Worm (Caenorhabditis elegans): Measurements from ENCODE around the gene Y53F4B.39.

Y53F4B.39 gene

ce11 chrII:15076778-15077435, 33.0 kb upstream of the Y53F4B.39 start, which contains the start of gene Y53F4B.19 (continued):
- no peak for TF ChIP-seq nfyb-1 (GFP tag; IDR thresholded peaks at IDR 0.05)
- TF ChIP-seq rcor-1 (GFP tag; IDR thresholded peaks at IDR 0.05): peak; percentile 62; the same call in 1 of the 2 replicates
- TF ChIP-seq ceh-91 (GFP tag; IDR thresholded peaks at IDR 0.05): peak; percentile 77
- peak; percentile 69 for TF ChIP-seq snpc-1.3 (tag; optimal IDR thresholded peaks at IDR 0.05; ENCODE audit: insufficient read depth)
- no peak for TF ChIP-seq ztf-25 (GFP tag; IDR thresholded peaks at IDR 0.05)

ce11 chrII:15080535-15080934, 29.4 kb upstream of the Y53F4B.39 start:
- TF ChIP-seq ceh-27 (GFP tag; optimal IDR thresholded peaks at IDR 0.05) (no peak), rec-8 (tag; optimal IDR thresholded peaks at IDR 0.05) (no peak), zfh-2 (GFP tag; conservative IDR thresholded peaks at IDR 0.05) (peak; percentile 38; the same call in 1 of the 2 replicates), Y53G8AR.9 (GFP tag; conservative IDR thresholded peaks at IDR 0.05) (no peak), sea-2 (GFP tag; IDR thresholded peaks at IDR 0.05) (no peak), Y56A3A.18 (GFP tag; IDR thresholded peaks at IDR 0.05) (no peak), bed-1 (GFP tag; IDR thresholded peaks at IDR 0.05) (no peak), tbx-9 (tag; optimal IDR thresholded peaks at IDR 0.05; ENCODE audit: borderline replicate concordance) (no peak)

ce11 chrII:15084170-15084569, 25.8 kb upstream of the Y53F4B.39 start, which contains the start of gene Y53F4B.20:
Gene Y53F4B.20, plus strand, starts transcription at chrII:15084470.
- TF ChIP-seq egrh-3 (GFP tag; IDR thresholded peaks at IDR 0.05) (no peak), lin-54 (GFP tag; optimal IDR thresholded peaks at IDR 0.05) (no peak), F10E7.11 (tag; optimal IDR thresholded peaks at IDR 0.05) (no peak), nhr-120 (GFP tag; IDR thresholded peaks at IDR 0.05) (no peak), tbp1 (GFP tag; optimal IDR thresholded peaks at IDR 0.05) (no peak), lin-40 (tag; optimal IDR thresholded peaks at IDR 0.05) (no peak), ceh-58 (GFP tag; IDR thresholded peaks at IDR 0.05) (no peak), ztf-26 (tag; optimal IDR thresholded peaks at IDR 0.05) (no peak), gei-17 (GFP tag; optimal IDR thresholded peaks at IDR 0.05) (no peak), nhr-90 (tag; optimal IDR thresholded peaks at IDR 0.05) (no peak), cebp-1 (GFP tag; IDR thresholded peaks at IDR 0.05) (no peak), cebp-1 (tag; optimal IDR thresholded peaks at IDR 0.05) (no peak), F33H1.4 (GFP tag; IDR thresholded peaks at IDR 0.05) (no peak), madf-6 (GFP tag; IDR thresholded peaks at IDR 0.05) (no peak), B0019.2 (GFP tag; conservative IDR thresholded peaks at IDR 0.05) (no peak), rec-8 (tag; optimal IDR thresholded peaks at IDR 0.05) (no peak), athp-1 (tag; optimal IDR thresholded peaks at IDR 0.05) (no peak), mcd-1 (GFP tag; IDR thresholded peaks at IDR 0.05) (no peak), ztf-6 (GFP tag; IDR thresholded peaks at IDR 0.05) (no peak), K11D2.4 (GFP tag; IDR thresholded peaks at IDR 0.05) (no peak), unc-62 (GFP tag; optimal IDR thresholded peaks at IDR 0.05) (no peak)

- no peak for TF ChIP-seq ztf-26 (tag; optimal IDR thresholded peaks at IDR 0.05)
- TF ChIP-seq zfh-2 (GFP tag; conservative IDR thresholded peaks at IDR 0.05): peak; percentile 76
- peak; percentile 65 for TF ChIP-seq efl-1 (GFP tag; optimal IDR thresholded peaks at IDR 0.05)
- peak; percentile 45; the same call in 1 of the 2 replicates for TF ChIP-seq mcd-1 (GFP tag; IDR thresholded peaks at IDR 0.05)
- TF ChIP-seq F33H1.4 (GFP tag; IDR thresholded peaks at IDR 0.05): peak; percentile 32
- TF ChIP-seq cebp-2 (GFP tag; IDR thresholded peaks at IDR 0.05): no peak
- TF ChIP-seq T07F8.4 (tag; optimal IDR thresholded peaks at IDR 0.05): no peak
- TF ChIP-seq snpc-4 (GFP tag; optimal IDR thresholded peaks at IDR 0.05): no peak
- TF ChIP-seq snpc-4 (tag; optimal IDR thresholded peaks at IDR 0.05): peak in 2 of 4 experiments; percentile 17 to 28
- TF ChIP-seq unc-130 (GFP tag; optimal IDR thresholded peaks at IDR 0.05): peak; percentile 61
- TF ChIP-seq ceh-27 (GFP tag; optimal IDR thresholded peaks at IDR 0.05): peak; percentile 47
- no peak for TF ChIP-seq fkh-3 (tag; optimal IDR thresholded peaks at IDR 0.05)
- TF ChIP-seq let-607 (tag; optimal IDR thresholded peaks at IDR 0.05): peak in 1 of 2 experiments; percentile 40
- TF ChIP-seq lin-35 (GFP tag; optimal IDR thresholded peaks at IDR 0.05): peak in 1 of 3 experiments; percentile 77
- TF ChIP-seq F10E7.11 (tag; optimal IDR thresholded peaks at IDR 0.05): no peak
Measured at ce11 chrII:15089086-15089895, 20.7 kb upstream of the Y53F4B.39 start.

Measured in whole organism, young adult.